Worm (Caenorhabditis elegans) whole organism, late embryonic: ENCODE results near the gene ndab-1.

Experiments used
- F13H6.1 ChIP-seq: sonication (generic microtip); optimal IDR thresholded peaks from 2 replicates; lab custom pipeline; 2016; ENCODE audit warnings: missing genetic modification characterization, missing compliant biosample characterization
- ahr-1 ChIP-seq: sonication (generic microtip); optimal IDR thresholded peaks from 2 replicates; lab custom pipeline; 2016; ENCODE audit warnings: missing genetic modification characterization, missing compliant biosample characterization
- ceh-19 ChIP-seq: fragments of 200-800 bp; sonication (Bioruptor generic); optimal IDR thresholded peaks from 2 replicates; lab custom pipeline; 2018; ENCODE audit warnings: mild to moderate bottlenecking, missing genetic modification characterization, missing compliant biosample characterization
- ceh-48 ChIP-seq: sonication (generic microtip); optimal IDR thresholded peaks from 2 replicates; lab custom pipeline; 2016; ENCODE audit warnings: missing genetic modification characterization, inconsistent platforms, missing compliant biosample characterization
- ceh-6 ChIP-seq: fragments of 200-800 bp; sonication (Bioruptor generic); optimal IDR thresholded peaks from 2 replicates; lab custom pipeline; 2018; ENCODE audit warnings: mild to moderate bottlenecking, missing genetic modification characterization, missing compliant biosample characterization
- dmd-4 ChIP-seq: sonication (generic microtip); optimal IDR thresholded peaks from 2 replicates; lab custom pipeline; 2016; ENCODE audit warnings: borderline replicate concordance, missing genetic modification characterization, missing compliant biosample characterization
- fax-1 ChIP-seq: sonication (generic microtip); optimal IDR thresholded peaks from 2 replicates; lab custom pipeline; 2016; ENCODE audit warnings: missing genotype, missing genetic modification characterization, missing compliant biosample characterization
- fkh-6 ChIP-seq: sonication (generic microtip); optimal IDR thresholded peaks from 2 replicates; lab custom pipeline; 2016; ENCODE audit warnings: missing genetic modification characterization, missing compliant biosample characterization
- gmeb-2 ChIP-seq: sonication (generic microtip); optimal IDR thresholded peaks from 2 replicates; lab custom pipeline; 2016; ENCODE audit warnings: missing genetic modification characterization, inconsistent platforms, missing compliant biosample characterization
- hlh-30 ChIP-seq: sonication (generic microtip); optimal IDR thresholded peaks from 2 replicates; lab custom pipeline; 2017; ENCODE audit warnings: antibody characterized with exemption, missing genetic modification characterization, missing compliant biosample characterization; ENCODE audit not compliant: insufficient read depth
- hlh-8 ChIP-seq: sonication (generic microtip); optimal IDR thresholded peaks from 2 replicates; lab custom pipeline; 2016; ENCODE audit warnings: missing genotype, missing genetic modification characterization, missing compliant biosample characterization
- nfya-1 ChIP-seq: sonication (generic microtip); optimal IDR thresholded peaks from 2 replicates; lab custom pipeline; 2017; ENCODE audit warnings: missing genetic modification characterization, mild to moderate bottlenecking, missing compliant biosample characterization, antibody characterized with exemption, moderate library complexity
- pha-2 ChIP-seq: sonication (generic microtip); optimal IDR thresholded peaks from 2 replicates; lab custom pipeline; 2017; ENCODE audit warnings: mild to moderate bottlenecking, missing genetic modification characterization, missing compliant biosample characterization
- pha-4 ChIP-seq: fragments of 150-350 bp; optimal IDR thresholded peaks from 2 replicates; lab custom pipeline; 2018; ENCODE audit warnings: missing biosample characterization, missing genetic modification reagents, missing genetic modification characterization
- ref-2 ChIP-seq: sonication (generic microtip); optimal IDR thresholded peaks from 2 replicates; lab custom pipeline; 2016; ENCODE audit warnings: missing genetic modification characterization, missing compliant biosample characterization
- sox-2 ChIP-seq: fragments of 200-800 bp; sonication (Bioruptor generic); IDR thresholded peaks from 2 replicates; pipeline ENCODE4 v1.3.6; 2022; ENCODE audit warnings: missing genetic modification reagents, missing genetic modification characterization, missing compliant biosample characterization
- sox-4 ChIP-seq: sonication (generic microtip); optimal IDR thresholded peaks from 2 replicates; lab custom pipeline; 2017; ENCODE audit warnings: mild to moderate bottlenecking, missing genetic modification characterization, inconsistent platforms, missing compliant biosample characterization
- ttx-3 ChIP-seq: sonication (generic microtip); optimal IDR thresholded peaks from 2 replicates; lab custom pipeline; 2016; ENCODE audit warnings: missing genetic modification reagents, missing genetic modification characterization, missing compliant biosample characterization
- unc-55 ChIP-seq: sonication (generic microtip); optimal IDR thresholded peaks from 2 replicates; lab custom pipeline; 2017; ENCODE audit warnings: missing biosample characterization, missing genetic modification reagents, missing genetic modification characterization
- zip-5 ChIP-seq: sonication (generic microtip); optimal IDR thresholded peaks from 2 replicates; lab custom pipeline; 2016; ENCODE audit warnings: missing genetic modification characterization, missing compliant biosample characterization

ndab-1 gene

ce11 chrIII:11869231-11869912 is 46.1 kb downstream of the ndab-1 start, which contains the start of gene taf-12:
Gene taf-12 (minus strand): TSS chrIII:11869281.
- TF ChIP-seq ceh-19 (GFP tag; lab: Kevin White, UChicago), result no peak
- TF ChIP-seq ahr-1 (tag; lab: Kevin White, UChicago), result no peak
- no peak for TF ChIP-seq fkh-6 (tag; lab: Kevin White, UChicago)
- TF ChIP-seq F13H6.1 (tag; lab: Kevin White, UChicago), result no peak
- TF ChIP-seq fax-1 (tag; lab: Kevin White, UChicago), result no peak
- no peak for TF ChIP-seq sox-4
- no peak for TF ChIP-seq ref-2 (tag; lab: Kevin White, UChicago)
- TF ChIP-seq ceh-48, result no peak
- TF ChIP-seq ttx-3, result no peak
- no peak for TF ChIP-seq hlh-30 (tag; lab: Kevin White, UChicago)
- no peak for TF ChIP-seq pha-2 (tag; lab: Kevin White, UChicago)
- no peak for TF ChIP-seq unc-55 (GFP tag; lab: Kevin White, UChicago)
- no peak for TF ChIP-seq gmeb-2
- TF ChIP-seq ceh-6 (GFP tag; lab: Kevin White, UChicago), result no peak
- no peak for TF ChIP-seq sox-2 (GFP tag; lab: Robert Waterston, UW)
- no peak for TF ChIP-seq hlh-8 (tag; lab: Kevin White, UChicago)

ce11 chrIII:11866127-11866526 is 49.4 kb downstream of the ndab-1 start:
- TF ChIP-seq nfya-1 (tag; lab: Kevin White, UChicago) (peak; percentile 46), zip-5 (no peak), pha-4 (no peak), dmd-4 (tag; lab: Kevin White, UChicago) (no peak)
